Worm (Caenorhabditis elegans) whole organism, L4 larva: Measurements from ENCODE around the gene C45G9.10.

Experiments
- D1046.2 ChIP-seq: fragments of 200-800 bp; sonication (Bioruptor generic); IDR thresholded peaks from 2 replicates; pipeline ENCODE4 v1.3.6; 2022; ENCODE audit warnings: missing genetic modification characterization, missing compliant biosample characterization
- F10B5.3 ChIP-seq: sonication (generic microtip); optimal IDR thresholded peaks from 2 replicates; lab custom pipeline; 2016; ENCODE audit warnings: mild to moderate bottlenecking, missing genetic modification characterization, missing compliant biosample characterization
- F44E2.7 ChIP-seq: fragments of 200-800 bp; sonication (Bioruptor generic); IDR thresholded peaks from 2 replicates; pipeline ENCODE4 v2.1.2; 2022; ENCODE audit warnings: missing genetic modification characterization, missing compliant biosample characterization
- F49E8.2 ChIP-seq: sonication (generic microtip); optimal IDR thresholded peaks from 2 replicates; lab custom pipeline; 2016; ENCODE audit warnings: missing compliant biosample characterization, mild to moderate bottlenecking, missing genetic modification characterization, borderline replicate concordance
- R02D3.7 ChIP-seq: fragments of 150-350 bp; sonication (generic microtip); optimal IDR thresholded peaks from 3 replicates; lab custom pipeline; 2014; ENCODE audit warnings: missing biosample characterization, missing genetic modification characterization
- T26A8.4 ChIP-seq: fragments of 200-800 bp; sonication (Bioruptor generic); IDR thresholded peaks from 2 replicates; pipeline ENCODE4 v1.3.6; 2022; ENCODE audit warnings: missing genetic modification characterization, missing compliant biosample characterization
- Y5F2A.4 ChIP-seq: fragments of 200-800 bp; sonication (Bioruptor generic); optimal IDR thresholded peaks from 2 replicates; lab custom pipeline; 2018; ENCODE audit warnings: mild to moderate bottlenecking, missing genetic modification characterization, missing compliant biosample characterization
- ZK337.2 ChIP-seq: fragments of 200-800 bp; sonication (Bioruptor generic); IDR thresholded peaks from 2 replicates; pipeline ENCODE4 v1.3.6; 2022; ENCODE audit warnings: missing genetic modification reagents, missing genetic modification characterization, missing compliant biosample characterization
- ZK546.5 ChIP-seq, 2 experiments: sonication (generic microtip); optimal IDR thresholded peaks; 2 replicates each; lab custom pipeline; 2017; ENCODE audit warnings: missing biosample characterization in 2 of 2, missing genetic modification characterization in 2 of 2
- aly-2 ChIP-seq: sonication (generic microtip); optimal IDR thresholded peaks from 2 replicates; lab custom pipeline; 2018; ENCODE audit warnings: missing biosample characterization, missing genetic modification characterization
- ama-1 ChIP-seq: fragments of 150-350 bp; optimal IDR thresholded peaks from 2 replicates; lab custom pipeline; 2014; ENCODE audit warnings: inconsistent platforms, mixed read lengths
- attf-4 ChIP-seq: sonication (generic microtip); optimal IDR thresholded peaks from 3 replicates; lab custom pipeline; 2017; ENCODE audit warnings: missing biosample characterization, missing genetic modification characterization
- ceh-28 ChIP-seq: fragments of 150-350 bp; optimal IDR thresholded peaks from 2 replicates; lab custom pipeline; 2014; ENCODE audit warnings: missing biosample characterization, missing genetic modification reagents, missing genetic modification characterization
- ceh-44 ChIP-seq: fragments of 200-800 bp; sonication (Bioruptor generic); IDR thresholded peaks from 2 replicates; pipeline ENCODE4 v1.3.6; 2022; ENCODE audit warnings: missing genetic modification reagents, missing genetic modification characterization, missing compliant biosample characterization
- ceh-82 ChIP-seq: sonication (generic microtip); optimal IDR thresholded peaks from 2 replicates; lab custom pipeline; 2017; ENCODE audit warnings: missing biosample characterization, missing genetic modification characterization
- ces-1 ChIP-seq: fragments of 150-350 bp; sonication (generic microtip); optimal IDR thresholded peaks from 4 replicates; lab custom pipeline; 2014; ENCODE audit warnings: missing biosample characterization, missing genetic modification reagents, missing genetic modification characterization
- ctbp-1 ChIP-seq: fragments of 200-800 bp; sonication (Bioruptor generic); IDR thresholded peaks from 2 replicates; pipeline ENCODE4 v1.3.6; 2022; ENCODE audit warnings: missing genetic modification reagents, missing genetic modification characterization, missing compliant biosample characterization
- daf-16 ChIP-seq, 3 experiments: sonication (generic microtip); optimal IDR thresholded peaks; 2 replicates each; lab custom pipeline; 2016 to 2017; ENCODE audit warnings: missing genetic modification characterization in 3 of 3, missing genetic modification reagents in 3 of 3, mild to moderate bottlenecking in 2 of 3, missing compliant biosample characterization in 2 of 3, missing biosample characterization in 1 of 3, moderate library complexity in 1 of 3
- daf-8 ChIP-seq: fragments of 200-800 bp; sonication (Bioruptor generic); IDR thresholded peaks from 2 replicates; pipeline ENCODE4 v1.3.6; 2022; ENCODE audit warnings: missing genetic modification characterization, missing compliant biosample characterization
- dmd-8 ChIP-seq: fragments of 200-800 bp; sonication (Bioruptor generic); IDR thresholded peaks from 2 replicates; pipeline ENCODE4 v1.3.6; 2022; ENCODE audit warnings: missing genetic modification characterization, missing compliant biosample characterization
- duxl-1 ChIP-seq: sonication (generic microtip); optimal IDR thresholded peaks from 2 replicates; lab custom pipeline; 2016; ENCODE audit warnings: mild to moderate bottlenecking, missing genetic modification characterization, moderate library complexity, missing compliant biosample characterization; ENCODE audit not compliant: poor library complexity
- fkh-10 ChIP-seq: fragments of 150-350 bp; optimal IDR thresholded peaks from 2 replicates; lab custom pipeline; 2014; ENCODE audit warnings: missing biosample characterization, missing genetic modification reagents, missing genetic modification characterization
- gei-8 ChIP-seq: fragments of 200-800 bp; sonication (Bioruptor generic); optimal IDR thresholded peaks from 2 replicates; lab custom pipeline; 2018; ENCODE audit warnings: mild to moderate bottlenecking, missing genetic modification characterization, missing compliant biosample characterization
- hif-1 ChIP-seq, 2 experiments: sonication (generic microtip); optimal IDR thresholded peaks; 2 replicates each; lab custom pipeline; 2016 to 2017; ENCODE audit warnings: missing compliant biosample characterization in 2 of 2, missing genetic modification characterization in 2 of 2, missing genetic modification reagents in 2 of 2, missing genotype in 2 of 2, mild to moderate bottlenecking in 1 of 2
- hlh-11 ChIP-seq: fragments of 200-800 bp; sonication (Bioruptor generic); optimal IDR thresholded peaks from 2 replicates; lab custom pipeline; 2018; ENCODE audit warnings: mild to moderate bottlenecking, missing genetic modification characterization, missing compliant biosample characterization
- lin-15B ChIP-seq: fragments of 150-350 bp; sonication (generic microtip); optimal IDR thresholded peaks from 3 replicates; lab custom pipeline; 2014; ENCODE audit warnings: missing biosample characterization, missing genetic modification characterization
- lir-3 ChIP-seq: sonication (generic microtip); optimal IDR thresholded peaks from 2 replicates; lab custom pipeline; 2016; ENCODE audit warnings: mild to moderate bottlenecking, missing genetic modification characterization, missing compliant biosample characterization
- madf-5 ChIP-seq, 2 experiments: fragments of 200-800 bp; sonication (Bioruptor generic); IDR thresholded peaks; 2 replicates each; pipeline ENCODE4 v1.3.6; 2022; ENCODE audit warnings: missing compliant biosample characterization in 2 of 2, missing genetic modification characterization in 2 of 2
- mes-2 ChIP-seq: sonication (generic microtip); optimal IDR thresholded peaks from 2 replicates; lab custom pipeline; 2016; ENCODE audit warnings: missing genotype, mild to moderate bottlenecking, missing genetic modification characterization, missing compliant biosample characterization; ENCODE audit not compliant: poor library complexity, severe bottlenecking
- nhr-10 ChIP-seq: fragments of 150-350 bp; optimal IDR thresholded peaks from 2 replicates; lab custom pipeline; 2014; ENCODE audit warnings: missing biosample characterization, missing genetic modification characterization
- nhr-102 ChIP-seq: sonication (generic microtip); optimal IDR thresholded peaks from 2 replicates; lab custom pipeline; 2016; ENCODE audit warnings: mild to moderate bottlenecking, missing genetic modification characterization, moderate library complexity, missing compliant biosample characterization
- nhr-11 ChIP-seq: fragments of 150-350 bp; optimal IDR thresholded peaks from 2 replicates; lab custom pipeline; 2014; ENCODE audit warnings: missing biosample characterization, missing genetic modification characterization
- nhr-111 ChIP-seq: fragments of 200-800 bp; sonication (Bioruptor generic); optimal IDR thresholded peaks from 2 replicates; lab custom pipeline; 2018; ENCODE audit warnings: mild to moderate bottlenecking, missing genetic modification characterization, missing compliant biosample characterization
- nhr-237 ChIP-seq: sonication (generic microtip); optimal IDR thresholded peaks from 2 replicates; lab custom pipeline; 2017; ENCODE audit warnings: missing biosample characterization, missing genetic modification characterization
- nhr-41 ChIP-seq: fragments of 200-800 bp; sonication (Bioruptor generic); IDR thresholded peaks from 2 replicates; pipeline ENCODE4 v1.3.6; 2022; ENCODE audit warnings: missing genetic modification reagents, missing genetic modification characterization, missing compliant biosample characterization
- nhr-48 ChIP-seq: sonication (generic microtip); optimal IDR thresholded peaks from 2 replicates; lab custom pipeline; 2016; ENCODE audit warnings: mild to moderate bottlenecking, missing genetic modification characterization, missing compliant biosample characterization
- nhr-76 ChIP-seq: fragments of 150-350 bp; optimal IDR thresholded peaks from 2 replicates; lab custom pipeline; 2014; ENCODE audit warnings: missing biosample characterization, missing genetic modification characterization
- pqm-1 ChIP-seq: sonication (generic microtip); optimal IDR thresholded peaks from 2 replicates; lab custom pipeline; 2017; ENCODE audit warnings: missing biosample characterization, missing genetic modification characterization
- sdz-12 ChIP-seq: fragments of 200-800 bp; sonication (Bioruptor generic); optimal IDR thresholded peaks from 2 replicates; lab custom pipeline; 2018; ENCODE audit warnings: mild to moderate bottlenecking, missing genetic modification characterization, missing compliant biosample characterization
- skn-1 ChIP-seq: fragments of 150-350 bp; optimal IDR thresholded peaks from 2 replicates; lab custom pipeline; 2014; ENCODE audit warnings: missing biosample characterization, missing genetic modification characterization
- snpc-4 ChIP-seq: fragments of 150-350 bp; optimal IDR thresholded peaks from 2 replicates; lab custom pipeline; 2014; ENCODE audit warnings: missing biosample characterization, missing genetic modification characterization
- spr-3 ChIP-seq: fragments of 200-800 bp; sonication (Bioruptor generic); optimal IDR thresholded peaks from 2 replicates; lab custom pipeline; 2018; ENCODE audit warnings: mild to moderate bottlenecking, missing genetic modification characterization, missing compliant biosample characterization
- tag-97 ChIP-seq: fragments of 200-800 bp; sonication (Bioruptor generic); IDR thresholded peaks from 2 replicates; pipeline ENCODE4 v1.3.6; 2022; ENCODE audit warnings: missing genetic modification characterization, missing compliant biosample characterization
- tra-1 ChIP-seq: fragments of 200-800 bp; sonication (Bioruptor generic); IDR thresholded peaks from 2 replicates; pipeline ENCODE4 v1.3.6; 2022; ENCODE audit warnings: missing genetic modification reagents, missing genetic modification characterization, missing compliant biosample characterization
- unc-62 ChIP-seq, 3 experiments: fragments of 150-350 bp in 1 of 3; sonication (generic microtip); optimal IDR thresholded peaks in 2 of 3; peaks in 1 of 3; 1 replicate in 1 of 3; 2 replicates in 2 of 3; lab custom pipeline; 2014 to 2017; ENCODE audit warnings: missing biosample characterization in 3 of 3, missing genetic modification characterization in 3 of 3, missing genetic modification reagents in 3 of 3, missing genotype in 1 of 3
- zfp-2 ChIP-seq: sonication (generic microtip); optimal IDR thresholded peaks from 2 replicates; lab custom pipeline; 2016; ENCODE audit warnings: mild to moderate bottlenecking, missing genetic modification characterization, missing compliant biosample characterization
- zfp-3 ChIP-seq: fragments of 200-800 bp; sonication (Bioruptor generic); conservative IDR thresholded peaks from 2 replicates; pipeline ENCODE4 v1.3.6; 2022; ENCODE audit warnings: missing genetic modification reagents, missing genetic modification characterization, missing compliant biosample characterization
- zip-11 ChIP-seq: fragments of 200-800 bp; sonication (Bioruptor generic); IDR thresholded peaks from 2 replicates; pipeline ENCODE4 v1.3.6; 2022; ENCODE audit warnings: missing genetic modification characterization, missing compliant biosample characterization
- ztf-11 ChIP-seq: fragments of 150-350 bp; optimal IDR thresholded peaks from 2 replicates; lab custom pipeline; 2014; ENCODE audit warnings: missing biosample characterization, missing genetic modification characterization
- ztf-7 ChIP-seq: fragments of 150-350 bp; optimal IDR thresholded peaks from 2 replicates; lab custom pipeline; 2014; ENCODE audit warnings: missing biosample characterization, missing genetic modification characterization

Gene C45G9.10

ce11 chrIII:5018116-5018689, 43.5 kb downstream of the C45G9.10 start, which contains the start of gene wip-1 (continued):
- TF ChIP-seq ces-1 (GFP tag; lab: Kevin White, UChicago) (peak; percentile 33), hif-1 (tag; optimal IDR thresholded peaks at IDR 0.05; lab: Kevin White, UChicago) (peak; percentile 73 to 89), ceh-82 (no peak), aly-2 (no peak), duxl-1 (peak; percentile 94), sdz-12 (GFP tag; lab: Kevin White, UChicago) (peak; percentile 33), daf-16 (GFP tag; optimal IDR thresholded peaks at IDR 0.05; lab: Kevin White, UChicago) (peak; percentile 95 to 97), daf-16 (tag; optimal IDR thresholded peaks at IDR 0.05; lab: Kevin White, UChicago) (peak; percentile 97), skn-1 (tag; lab: Kevin White, UChicago) (no peak), ZK337.2 (GFP tag; lab: Robert Waterston, UW) (peak; percentile 69; the same call in 1 of the 2 replicates), ama-1 (lab: Kevin White, UChicago) (peak; percentile 36), zfp-3 (peak; percentile 94), nhr-11 (tag; lab: Kevin White, UChicago) (peak; percentile 98), lir-3 (tag; lab: Kevin White, UChicago) (peak; percentile 52), lin-15B (tag; lab: Kevin White, UChicago) (peak; percentile 65), madf-5 (GFP tag; IDR thresholded peaks at IDR 0.05; lab: Robert Waterston, UW) (peak in 1 of 2 experiments; percentile 90; a peak in 1 of 4 replicates), nhr-237 (tag; lab: Kevin White, UChicago) (peak; percentile 60), daf-8 (no peak), tag-97 (no peak), D1046.2 (GFP tag; lab: Robert Waterston, UW) (peak; percentile 74; the same call in 1 of the 2 replicates), ceh-44 (peak; percentile 46; the same call in 1 of the 2 replicates), attf-4 (peak; percentile 3), R02D3.7 (tag; lab: Kevin White, UChicago) (peak; percentile 2), tra-1 (peak; percentile 93), F10B5.3 (tag; lab: Kevin White, UChicago) (peak; percentile 93), nhr-41 (GFP tag; lab: Robert Waterston, UW) (peak; percentile 79; the same call in 1 of the 2 replicates), F44E2.7 (peak; percentile 87), F49E8.2 (tag; lab: Kevin White, UChicago) (peak; percentile 96), dmd-8 (GFP tag; lab: Robert Waterston, UW) (peak; percentile 76; the same call in 1 of the 2 replicates), zfp-2 (tag; lab: Kevin White, UChicago) (peak; percentile 85), nhr-10 (tag; lab: Kevin White, UChicago) (peak; percentile 44), ztf-11 (tag; lab: Kevin White, UChicago) (peak; percentile 18), ZK546.5 (tag; optimal IDR thresholded peaks at IDR 0.05; lab: Kevin White, UChicago) (peak in 1 of 2 experiments; percentile 53), nhr-111 (GFP tag; lab: Kevin White, UChicago) (peak; percentile 86), Y5F2A.4 (GFP tag; lab: Kevin White, UChicago) (peak; percentile 77), nhr-76 (tag; lab: Kevin White, UChicago) (peak; percentile 53), zip-11 (GFP tag; lab: Robert Waterston, UW) (no peak), ctbp-1 (GFP tag; lab: Robert Waterston, UW) (peak; percentile 96), gei-8 (GFP tag; lab: Kevin White, UChicago) (peak; percentile 11), T26A8.4 (GFP tag; lab: Robert Waterston, UW) (peak; percentile 98), pqm-1 (peak; percentile 54), ceh-28 (peak; percentile 38), nhr-102 (peak; percentile 97), mes-2 (tag; lab: Kevin White, UChicago) (peak; percentile 96), unc-62 (GFP tag; optimal IDR thresholded peaks at IDR 0.05 in 1 of 2; lab: Kevin White, UChicago) (peak in 1 of 2 experiments; percentile 99), unc-62 (tag; optimal IDR thresholded peaks at IDR 0.05; lab: Kevin White, UChicago) (peak; percentile 30), hlh-11 (tag; lab: Kevin White, UChicago) (peak; percentile 98), ztf-7 (tag; lab: Kevin White, UChicago) (peak; percentile 93), snpc-4 (tag; lab: Kevin White, UChicago) (peak; percentile 52), nhr-48 (tag; lab: Kevin White, UChicago) (peak; percentile 91), fkh-10 (GFP tag; lab: Kevin White, UChicago) (peak; percentile 85), spr-3 (GFP tag; lab: Kevin White, UChicago) (peak; percentile 89)
